Worm (Caenorhabditis elegans): Measurements from ENCODE around the gene cox-6B.

ce11 chrIII:2681559-2681958 is 17.9 kb upstream of the cox-6B start:
- TF ChIP-seq flh-1 (GFP tag; optimal IDR thresholded peaks at IDR 0.05): no peak
- TF ChIP-seq snpc-4 (tag; optimal IDR thresholded peaks at IDR 0.05): no peak
- no peak for TF ChIP-seq lin-32 (GFP tag; optimal IDR thresholded peaks at IDR 0.05)

Data from whole organism, mixed stage, embryonic.